Worm (Caenorhabditis elegans): Measurements from ENCODE around the gene lury-1.

DNA sequence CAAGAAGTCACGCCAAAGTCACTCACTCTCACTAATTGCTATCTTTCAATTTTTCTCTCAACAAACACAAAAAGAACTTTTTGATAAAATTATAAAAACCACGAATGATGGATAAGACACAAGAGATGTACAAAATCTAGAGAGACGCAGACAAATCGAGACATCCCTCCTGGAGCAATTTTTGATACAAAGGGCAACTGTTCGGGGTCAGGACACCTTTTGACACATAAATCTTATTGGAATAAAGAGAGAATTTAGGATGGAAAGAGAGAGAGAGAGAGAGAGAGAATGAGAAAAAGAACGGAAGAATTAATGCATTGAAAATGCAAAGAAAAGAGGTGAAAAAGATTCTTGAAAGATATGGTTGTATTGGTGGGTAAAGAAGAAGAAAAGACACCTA lies 49.1 kb upstream of the lury-1 start:
- no peak for TF ChIP-seq W03F9.2 (tag; optimal IDR thresholded peaks at IDR 0.05)
- no peak for TF ChIP-seq him-1 (tag; optimal IDR thresholded peaks at IDR 0.05)
- no peak for TF ChIP-seq dao-5 (tag; optimal IDR thresholded peaks at IDR 0.05)
